Fruit fly (Drosophila melanogaster) whole organism, embryonic: ENCODE measurements around the gene CG13053.

ENCODE experiments used
- Atf3 ChIP-seq: fragments of 200-800 bp; sonication (Bioruptor generic); optimal IDR thresholded peaks from 3 replicates; lab custom pipeline; 2016; ENCODE audit warnings: missing biosample characterization, missing genetic modification characterization
- CG10147 ChIP-seq: fragments of 200-800 bp; sonication (Bioruptor generic); optimal IDR thresholded peaks from 2 replicates; lab custom pipeline; 2019; ENCODE audit warnings: missing biosample characterization, mild to moderate bottlenecking, missing genetic modification characterization, moderate library complexity
- CG11085 ChIP-seq: fragments of 200-800 bp; sonication (Bioruptor generic); IDR thresholded peaks from 2 replicates; pipeline ENCODE4 v1.3.6; 2022; ENCODE audit warnings: missing biosample characterization, missing genetic modification characterization
- CG11723 ChIP-seq: fragments of 200-800 bp; sonication (Bioruptor generic); optimal IDR thresholded peaks from 2 replicates; lab custom pipeline; 2017; ENCODE audit warnings: missing biosample characterization, mild to moderate bottlenecking, missing genetic modification characterization
- CG14014 ChIP-seq: fragments of 200-800 bp; sonication (Bioruptor generic); IDR thresholded peaks from 2 replicates; pipeline ENCODE4 v1.3.6; 2022; ENCODE audit warnings: missing biosample characterization, missing genetic modification characterization
- CG14441 ChIP-seq: fragments of 200-800 bp; sonication (Bioruptor generic); IDR thresholded peaks from 2 replicates; pipeline ENCODE4 v1.3.6; 2022; ENCODE audit warnings: missing biosample characterization, missing genetic modification characterization
- CG14965 ChIP-seq: fragments of 200-800 bp; sonication (Bioruptor generic); optimal IDR thresholded peaks from 2 replicates; lab custom pipeline; 2016; ENCODE audit warnings: missing biosample characterization, missing genetic modification characterization, borderline replicate concordance
- CG15601 ChIP-seq: fragments of 200-800 bp; sonication (Bioruptor generic); optimal IDR thresholded peaks from 3 replicates; lab custom pipeline; 2019; ENCODE audit warnings: missing biosample characterization, mild to moderate bottlenecking, missing genetic modification characterization, moderate library complexity
- CG1602 ChIP-seq: fragments of 200-800 bp; sonication (Bioruptor generic); optimal IDR thresholded peaks from 3 replicates; lab custom pipeline; 2016; ENCODE audit warnings: missing biosample characterization, missing genetic modification characterization
- CG17361 ChIP-seq: fragments of 200-800 bp; sonication (Bioruptor generic); IDR thresholded peaks from 3 replicates; pipeline ENCODE4 v1.3.6; 2022; ENCODE audit warnings: missing biosample characterization, missing genetic modification characterization
- CG18011 ChIP-seq: fragments of 200-800 bp; sonication (Bioruptor generic); optimal IDR thresholded peaks from 2 replicates; lab custom pipeline; 2017; ENCODE audit warnings: missing biosample characterization, missing genetic modification characterization, mild to moderate bottlenecking, moderate library complexity, missing genotype
- CG2889 ChIP-seq: fragments of 200-800 bp; sonication (Bioruptor generic); IDR thresholded peaks from 3 replicates; pipeline ENCODE4 v1.3.6; 2022; ENCODE audit warnings: missing biosample characterization, missing genetic modification characterization
- CG30403 ChIP-seq: fragments of 200-800 bp; sonication (Bioruptor generic); optimal IDR thresholded peaks from 3 replicates; lab custom pipeline; 2016; ENCODE audit warnings: missing biosample characterization, missing genetic modification characterization
- CG31388 ChIP-seq: fragments of 200-800 bp; sonication (Bioruptor generic); optimal IDR thresholded peaks from 2 replicates; lab custom pipeline; 2016; ENCODE audit warnings: missing biosample characterization, missing genetic modification characterization
- CG4282 ChIP-seq: fragments of 200-800 bp; sonication (Bioruptor generic); optimal IDR thresholded peaks from 2 replicates; lab custom pipeline; 2016; ENCODE audit warnings: missing biosample characterization, missing genetic modification characterization
- CG6689 ChIP-seq: fragments of 200-800 bp; sonication (Bioruptor generic); IDR thresholded peaks from 2 replicates; pipeline ENCODE4 v1.3.6; 2022; ENCODE audit warnings: missing biosample characterization, missing genetic modification characterization
- CG7271 ChIP-seq: fragments of 200-800 bp; sonication (Bioruptor generic); optimal IDR thresholded peaks from 2 replicates; lab custom pipeline; 2018; ENCODE audit warnings: missing biosample characterization, mild to moderate bottlenecking, missing genetic modification characterization, moderate library complexity
- CG8924 ChIP-seq: fragments of 200-800 bp; optimal IDR thresholded peaks from 3 replicates; lab custom pipeline; 2019; ENCODE audit warnings: missing biosample characterization, mild to moderate bottlenecking, missing genetic modification characterization, moderate library complexity
- CG9215 ChIP-seq: fragments of 200-800 bp; sonication (Bioruptor generic); IDR thresholded peaks from 2 replicates; pipeline ENCODE4 v1.3.6; 2022; ENCODE audit warnings: missing biosample characterization, missing genetic modification characterization
- Fer1 ChIP-seq: fragments of 200-800 bp; sonication (Bioruptor generic); optimal IDR thresholded peaks from 2 replicates; lab custom pipeline; 2017; ENCODE audit warnings: missing biosample characterization, mild to moderate bottlenecking, missing genetic modification characterization
- Hand ChIP-seq: fragments of 200-800 bp; sonication (Bioruptor generic); optimal IDR thresholded peaks from 2 replicates; lab custom pipeline; 2017; ENCODE audit warnings: mild to moderate bottlenecking, missing biosample characterization, missing genetic modification reagents, missing genetic modification characterization
- Neu2 ChIP-seq: fragments of 200-800 bp; sonication (Bioruptor generic); optimal IDR thresholded peaks from 3 replicates; lab custom pipeline; 2016; ENCODE audit warnings: missing biosample characterization, missing genetic modification characterization, borderline replicate concordance
- Nf-YA ChIP-seq: fragments of 200-800 bp; sonication (Bioruptor generic); IDR thresholded peaks from 2 replicates; pipeline ENCODE4 v1.3.6; 2022; ENCODE audit warnings: missing biosample characterization, missing genetic modification characterization
- NfI ChIP-seq: fragments of 200-800 bp; sonication (Bioruptor generic); optimal IDR thresholded peaks from 3 replicates; lab custom pipeline; 2018; ENCODE audit warnings: missing biosample characterization, mild to moderate bottlenecking, missing genetic modification characterization, moderate library complexity
- Optix ChIP-seq: fragments of 200-800 bp; sonication (Bioruptor generic); IDR thresholded peaks from 3 replicates; pipeline ENCODE4 v1.3.6; 2022; ENCODE audit warnings: missing biosample characterization, missing genetic modification characterization
- Pdp1 ChIP-seq, 2 experiments: fragments of 200-800 bp; sonication (Bioruptor generic); optimal IDR thresholded peaks; 3 replicates each; lab custom pipeline; 2016; ENCODE audit warnings: missing biosample characterization in 2 of 2, missing genetic modification characterization in 2 of 2, mild to moderate bottlenecking in 1 of 2, moderate library complexity in 1 of 2
- Poxn ChIP-seq: fragments of 200-800 bp; sonication (Bioruptor generic); IDR thresholded peaks from 2 replicates; pipeline ENCODE4 v1.3.6; 2022; ENCODE audit warnings: missing biosample characterization, missing genetic modification characterization
- Spps ChIP-seq: fragments of 200-800 bp; sonication (Bioruptor generic); optimal IDR thresholded peaks from 2 replicates; lab custom pipeline; 2018; ENCODE audit warnings: missing biosample characterization, mild to moderate bottlenecking, missing genetic modification characterization
- Sry-β ChIP-seq: fragments of 200-800 bp; sonication (Bioruptor generic); optimal IDR thresholded peaks from 2 replicates; lab custom pipeline; 2018; ENCODE audit warnings: missing biosample characterization, mild to moderate bottlenecking, missing genetic modification characterization, moderate library complexity
- Stat92E ChIP-seq, 3 experiments: fragments of >200 bp in 2 of 3; fragments of 200-800 bp in 1 of 3; sonication (Bioruptor generic) in 1 of 3; optimal IDR thresholded peaks; 2 replicates each; lab custom pipeline; 2017 to 2019; ENCODE audit warnings: missing biosample characterization in 3 of 3, missing genetic modification characterization in 3 of 3, mild to moderate bottlenecking in 1 of 3, moderate library complexity in 1 of 3
- TFAM ChIP-seq: fragments of 200-800 bp; sonication (Bioruptor generic); optimal IDR thresholded peaks from 2 replicates; lab custom pipeline; 2017; ENCODE audit warnings: missing biosample characterization, missing genetic modification characterization, inconsistent platforms
- Taf1 ChIP-seq: fragments of 200-800 bp; sonication (Bioruptor generic); IDR thresholded peaks from 2 replicates; pipeline ENCODE4 v1.3.6; 2022; ENCODE audit warnings: missing biosample characterization, missing genetic modification characterization
- Tbp ChIP-seq: fragments of >200 bp; optimal IDR thresholded peaks from 2 replicates; lab custom pipeline; 2018; ENCODE audit warnings: missing biosample characterization, missing genetic modification characterization
- al ChIP-seq: fragments of 200-800 bp; sonication (Bioruptor generic); IDR thresholded peaks from 2 replicates; pipeline ENCODE4 v1.3.6; 2022; ENCODE audit warnings: missing biosample characterization, missing genetic modification characterization
- ash1 ChIP-seq: fragments of 200-800 bp; sonication (Bioruptor generic); optimal IDR thresholded peaks from 2 replicates; lab custom pipeline; 2018; ENCODE audit warnings: missing biosample characterization, mild to moderate bottlenecking, missing genetic modification characterization
- bbx ChIP-seq: fragments of 200-800 bp; sonication (Bioruptor generic); IDR thresholded peaks from 2 replicates; pipeline ENCODE4 v1.3.6; 2022; ENCODE audit warnings: missing biosample characterization, missing genetic modification characterization; ENCODE audit not compliant: partially characterized antibody
- dm ChIP-seq: fragments of 200-800 bp; sonication (Bioruptor generic); optimal IDR thresholded peaks from 3 replicates; lab custom pipeline; 2016; ENCODE audit warnings: missing biosample characterization, missing genetic modification characterization
- dpn ChIP-seq, 2 experiments: fragments of 200-800 bp; sonication (Bioruptor generic); optimal IDR thresholded peaks; 3 replicates each; lab custom pipeline; 2016; ENCODE audit warnings: missing biosample characterization in 2 of 2, missing genetic modification characterization in 2 of 2
- fd3F ChIP-seq: fragments of 200-800 bp; sonication (Bioruptor generic); optimal IDR thresholded peaks from 2 replicates; lab custom pipeline; 2018; ENCODE audit warnings: missing biosample characterization, mild to moderate bottlenecking, missing genetic modification characterization, moderate library complexity
- fd64A ChIP-seq: fragments of 200-800 bp; sonication (Bioruptor generic); optimal IDR thresholded peaks from 3 replicates; lab custom pipeline; 2018; ENCODE audit warnings: missing biosample characterization, mild to moderate bottlenecking, missing genetic modification characterization
- knrl ChIP-seq: fragments of 200-800 bp; sonication (Bioruptor generic); IDR thresholded peaks from 3 replicates; pipeline ENCODE4 v1.3.6; 2022; ENCODE audit warnings: missing biosample characterization, missing genetic modification characterization; ENCODE audit not compliant: partially characterized antibody
- peb ChIP-seq: fragments of 200-800 bp; sonication (Bioruptor generic); IDR thresholded peaks from 2 replicates; pipeline ENCODE4 v1.3.6; 2022; ENCODE audit warnings: missing biosample characterization, missing genetic modification characterization
- phol ChIP-seq: fragments of 200-800 bp; sonication (Bioruptor generic); optimal IDR thresholded peaks from 3 replicates; lab custom pipeline; 2018; ENCODE audit warnings: missing biosample characterization, mild to moderate bottlenecking, missing genetic modification characterization, moderate library complexity
- slp2 ChIP-seq: fragments of 200-800 bp; sonication (Bioruptor generic); optimal IDR thresholded peaks from 2 replicates; lab custom pipeline; 2016; ENCODE audit warnings: missing biosample characterization, missing genetic modification characterization
- sna ChIP-seq: fragments of 200-800 bp; sonication (Bioruptor generic); IDR thresholded peaks from 2 replicates; pipeline ENCODE4 v1.3.6; 2022; ENCODE audit warnings: missing biosample characterization, missing genetic modification characterization; ENCODE audit not compliant: partially characterized antibody
- ssp ChIP-seq: fragments of 200-800 bp; sonication (Bioruptor generic); IDR thresholded peaks from 2 replicates; pipeline ENCODE4 v1.3.6; 2022; ENCODE audit warnings: missing biosample characterization, missing genetic modification characterization
- stwl ChIP-seq: fragments of 200-800 bp; sonication (Bioruptor generic); optimal IDR thresholded peaks from 3 replicates; lab custom pipeline; 2018; ENCODE audit warnings: missing biosample characterization, mild to moderate bottlenecking, missing genetic modification characterization, moderate library complexity
- tup ChIP-seq: fragments of 200-800 bp; sonication (Bioruptor generic); optimal IDR thresholded peaks from 2 replicates; lab custom pipeline; 2016; ENCODE audit warnings: missing biosample characterization, mild to moderate bottlenecking, missing genetic modification characterization, moderate library complexity
- usp ChIP-seq: fragments of >200 bp; optimal IDR thresholded peaks from 2 replicates; lab custom pipeline; 2017; ENCODE audit warnings: missing biosample characterization, missing genetic modification characterization
- zfh1 ChIP-seq: fragments of 200-800 bp; sonication (Bioruptor generic); IDR thresholded peaks from 3 replicates; pipeline ENCODE4 v1.3.6; 2022; ENCODE audit warnings: missing biosample characterization, missing genetic modification characterization

The CG13053 gene

DNA sequence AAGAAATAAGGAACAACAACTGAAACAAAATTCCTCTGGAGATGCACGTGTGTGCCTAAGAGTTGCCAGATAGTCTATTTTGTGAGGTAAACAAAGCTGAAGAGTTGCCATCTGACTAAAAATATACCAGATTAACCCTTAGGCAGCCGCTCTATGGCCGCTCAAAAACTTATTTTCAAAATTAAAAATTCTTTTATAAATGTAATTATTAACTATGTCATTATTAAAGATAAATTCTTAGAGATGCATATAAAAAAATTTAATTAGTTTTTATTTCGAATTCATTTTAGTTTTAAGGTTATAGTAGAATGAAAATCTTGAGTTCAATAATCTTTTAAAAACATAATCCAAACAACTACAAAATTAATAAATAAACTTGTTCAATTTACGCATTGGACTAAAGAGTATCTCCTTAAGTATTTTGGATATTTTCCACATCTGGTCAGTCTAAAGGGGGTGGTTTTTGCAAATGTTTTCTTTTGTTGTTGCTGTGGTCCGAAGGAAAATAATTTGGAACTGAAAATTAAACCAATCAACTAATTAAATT lies 30.8 kb downstream of the CG13053 start, which contains the start of gene Tmx3 (continued):
- TF ChIP-seq CG15601 (no peak), zfh1 (GFP tag; lab: Robert Waterston, UW) (peak; percentile 88), tup (GFP tag; lab: Kevin White, UChicago) (peak; percentile 40), slp2 (GFP tag; lab: Kevin White, UChicago) (peak; percentile 32), CG4282 (GFP tag; lab: Kevin White, UChicago) (peak; percentile 3), CG31388 (GFP tag; lab: Kevin White, UChicago) (peak; percentile 29), ssp (GFP tag; lab: Robert Waterston, UW) (peak; percentile 88), Neu2 (GFP tag; lab: Kevin White, UChicago) (no peak), CG1602 (GFP tag; lab: Kevin White, UChicago) (peak; percentile 90), CG6689 (GFP tag; lab: Robert Waterston, UW) (peak; percentile 90), CG8924 (tag; lab: Kevin White, UChicago) (peak; percentile 89), Nf-YA (GFP tag; lab: Robert Waterston, UW) (peak; percentile 81), CG10147 (GFP tag; lab: Kevin White, UChicago) (peak; percentile 88), CG9215 (peak; percentile 84), al (peak; percentile 90), CG11085 (peak; percentile 92), phol (tag; lab: Kevin White, UChicago) (peak; percentile 92), Poxn (GFP tag; lab: Robert Waterston, UW) (peak; percentile 79), usp (GFP tag; lab: Kevin White, UChicago) (no peak), TFAM (GFP tag; lab: Kevin White, UChicago) (no peak), sna (GFP tag; lab: Robert Waterston, UW) (no peak), CG7271 (peak; percentile 52), ash1 (GFP tag; lab: Kevin White, UChicago) (no peak), Stat92E (GFP tag; optimal IDR thresholded peaks at IDR 0.05; lab: Kevin White, UChicago) (peak in 1 of 3 experiments; percentile 45), CG14441 (GFP tag; lab: Robert Waterston, UW) (peak; percentile 94), NfI (GFP tag; lab: Kevin White, UChicago) (peak; percentile 86), Optix (GFP tag; lab: Robert Waterston, UW) (peak; percentile 68; the same call in 2 of the 3 replicates), dm (GFP tag; lab: Kevin White, UChicago) (peak; percentile 93), CG18011 (peak; percentile 57), CG30403 (GFP tag; lab: Kevin White, UChicago) (peak; percentile 90), CG2889 (GFP tag; lab: Robert Waterston, UW) (peak; percentile 77), Taf1 (GFP tag; lab: Robert Waterston, UW) (peak; percentile 79), CG11723 (no peak), Hand (GFP tag; lab: Kevin White, UChicago) (peak; percentile 41), fd3F (peak; percentile 86), Fer1 (GFP tag; lab: Kevin White, UChicago) (no peak), CG17361 (peak; percentile 76), dpn (GFP tag; optimal IDR thresholded peaks at IDR 0.05; lab: Kevin White, UChicago) (peak; percentile 66 to 90), CG14965 (GFP tag; lab: Kevin White, UChicago) (no peak), stwl (peak; percentile 81), Sry-β (GFP tag; lab: Kevin White, UChicago) (no peak), bbx (no peak), Tbp (GFP tag; lab: Kevin White, UChicago) (no peak), fd64A (no peak), Spps (tag; lab: Kevin White, UChicago) (peak; percentile 62), CG14014 (GFP tag; lab: Robert Waterston, UW) (peak; percentile 92), Pdp1 (GFP tag; optimal IDR thresholded peaks at IDR 0.05; lab: Kevin White, UChicago) (peak in 1 of 2 experiments; percentile 66), Atf3 (peak; percentile 38), knrl (GFP tag; lab: Robert Waterston, UW) (no peak; the same call in 2 of the 3 replicates), peb (GFP tag; lab: Robert Waterston, UW) (peak; percentile 56)
